Fruit fly (Drosophila melanogaster) S2 (cell line): ENCODE data around the gene CG13921.

Source experiments
- CG8478 ChIP-seq: fragments of >200 bp; optimal IDR thresholded peaks from 2 replicates; lab custom pipeline; 2018
- CTCF ChIP-seq, 2 experiments: fragments of >200 bp; optimal IDR thresholded peaks; 2 replicates each; lab custom pipeline; 2018

DNA sequence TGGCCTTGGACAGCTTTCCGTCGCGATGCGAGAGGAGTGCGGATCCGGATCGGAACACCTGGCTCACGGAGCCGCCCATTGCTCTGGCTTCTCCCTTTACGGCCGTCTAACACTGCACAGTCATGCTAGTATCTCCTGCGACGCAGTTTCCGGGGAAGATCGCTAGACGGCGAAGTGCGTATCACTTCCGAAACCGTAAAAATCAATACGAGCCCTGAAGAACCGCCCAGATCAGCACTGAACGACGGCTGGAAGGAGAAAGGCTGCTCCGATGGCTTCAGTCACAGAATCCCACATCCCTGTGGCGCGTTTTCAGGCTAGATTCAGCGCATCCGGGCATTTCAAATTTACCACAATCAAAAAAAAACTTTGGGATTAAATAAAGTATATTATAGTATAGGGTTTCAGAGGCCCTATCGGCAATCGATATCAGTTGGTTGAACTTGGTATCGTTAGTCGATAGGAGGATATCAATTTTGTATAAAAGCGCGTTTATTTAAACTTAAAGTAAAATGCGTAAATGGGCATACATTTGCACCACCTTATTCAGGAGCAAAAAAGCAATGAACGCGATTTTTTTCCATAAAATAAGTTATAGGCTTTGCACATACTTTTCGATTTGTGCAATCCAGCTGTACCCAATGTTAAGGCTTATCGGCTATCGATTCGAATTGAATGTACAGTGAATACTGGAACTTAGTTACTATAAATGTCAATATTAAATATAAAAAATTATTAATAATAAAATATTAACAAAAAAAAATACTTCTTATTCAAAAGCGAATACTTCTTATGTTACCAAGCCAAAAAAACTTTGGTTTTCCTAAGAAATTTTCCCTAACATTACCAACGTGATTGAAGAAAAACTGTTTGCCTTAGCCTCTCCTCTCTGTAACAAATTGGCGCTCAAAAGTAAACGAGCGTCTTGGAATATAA, 28.3 kb downstream of the CG13921 start, which contains the start of the genes CG13933 and PolD2:
- TF ChIP-seq CG8478 (lab: Kevin White, UChicago) = no peak
- TF ChIP-seq CTCF (optimal IDR thresholded peaks at IDR 0.05; lab: Kevin White, UChicago) = no peak
